Worm (Caenorhabditis elegans): ENCODE data around the gene srw-98.
"Not testable (repeated sequence)": the region's sequence is repeated elsewhere in the genome, so short reads cannot be mapped to it uniquely, and the experiment has no call there.

The srw-98 gene

DNA sequence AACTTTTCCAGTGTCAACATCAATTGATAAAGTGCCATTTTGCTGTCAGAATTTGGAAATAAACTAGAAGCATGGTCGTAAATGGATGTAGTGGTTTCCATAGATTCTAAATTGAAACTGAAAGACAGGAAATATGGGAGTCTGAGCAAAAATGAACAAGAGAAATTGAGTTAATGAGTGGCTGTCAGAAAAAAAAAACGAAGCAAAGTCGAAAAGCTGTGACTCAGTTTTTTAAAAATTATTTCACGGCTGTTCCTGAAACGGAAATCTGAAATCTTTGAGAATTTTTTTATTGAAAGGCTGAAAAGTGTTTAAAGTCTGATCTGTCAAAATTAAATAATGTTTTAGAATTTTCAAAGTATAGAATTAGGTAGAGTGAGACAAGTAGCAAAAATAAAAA is at the start of gene srw-98:
Gene srw-98 (minus strand): TSS at position 101 of the 400 bp plus-strand sequence.
- TF ChIP-seq unc-62 (GFP tag; optimal IDR thresholded peaks at IDR 0.05): no peak

- no peak for TF ChIP-seq unc-62 (GFP tag; optimal IDR thresholded peaks at IDR 0.05)
Measured at ce11 chrV:1725353-1725752, 47.2 kb upstream of the srw-98 start, which contains the start of gene sri-27. Gene sri-27 (plus strand): TSS chrV:1725653.

ce11 chrV:1721966-1722365 is 43.8 kb upstream of the srw-98 start, which contains the start of gene srw-101:
Gene srw-101 (plus strand): TSS chrV:1722266.
- TF ChIP-seq unc-62 (GFP tag; optimal IDR thresholded peaks at IDR 0.05): no peak

ce11 chrV:1719927-1720326 is 41.8 kb upstream of the srw-98 start, which contains the start of gene srw-102:
Gene srw-102 (plus strand): TSS chrV:1720227.
- TF ChIP-seq unc-62 (GFP tag; optimal IDR thresholded peaks at IDR 0.05): no peak

- TF ChIP-seq unc-62 (GFP tag; optimal IDR thresholded peaks at IDR 0.05): no peak
Measured at ce11 chrV:1718232-1718631, 40.1 kb upstream of the srw-98 start.

ce11 chrV:1716892-1717291 is 38.8 kb upstream of the srw-98 start, which contains the start of gene srw-103:
Gene srw-103 (plus strand): TSS chrV:1717192.
- TF ChIP-seq unc-62 (GFP tag; optimal IDR thresholded peaks at IDR 0.05): no peak

DNA sequence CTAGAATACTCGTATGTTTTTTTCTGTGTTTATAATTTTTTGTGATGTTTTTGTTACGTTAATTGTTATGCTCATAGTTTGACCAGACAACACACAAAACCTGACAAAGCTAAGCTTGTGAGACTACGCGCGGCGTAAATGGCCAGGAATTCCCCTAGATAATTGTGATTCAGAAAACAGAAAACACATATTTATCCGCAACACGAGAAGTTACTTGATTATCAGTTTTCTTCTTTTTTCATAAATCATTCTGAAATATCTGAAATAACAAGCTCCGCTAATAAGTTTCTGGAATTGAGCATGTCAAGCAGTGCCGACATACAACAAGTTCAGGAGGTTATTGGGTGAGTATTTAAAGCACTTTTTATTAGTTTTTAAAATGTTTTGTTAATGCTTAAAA is 32.8 kb upstream of the srw-98 start, which contains the start of gene srw-100:
Gene srw-100 (plus strand): TSS at position 301 of the 400 bp plus-strand sequence.
- TF ChIP-seq unc-62 (GFP tag; optimal IDR thresholded peaks at IDR 0.05): no peak

- TF ChIP-seq unc-62 (GFP tag; optimal IDR thresholded peaks at IDR 0.05): no peak
Measured at ce11 chrV:1708441-1708840, 30.3 kb upstream of the srw-98 start, which contains the start of gene srw-99. Gene srw-99 (plus strand): TSS chrV:1708741.

DNA sequence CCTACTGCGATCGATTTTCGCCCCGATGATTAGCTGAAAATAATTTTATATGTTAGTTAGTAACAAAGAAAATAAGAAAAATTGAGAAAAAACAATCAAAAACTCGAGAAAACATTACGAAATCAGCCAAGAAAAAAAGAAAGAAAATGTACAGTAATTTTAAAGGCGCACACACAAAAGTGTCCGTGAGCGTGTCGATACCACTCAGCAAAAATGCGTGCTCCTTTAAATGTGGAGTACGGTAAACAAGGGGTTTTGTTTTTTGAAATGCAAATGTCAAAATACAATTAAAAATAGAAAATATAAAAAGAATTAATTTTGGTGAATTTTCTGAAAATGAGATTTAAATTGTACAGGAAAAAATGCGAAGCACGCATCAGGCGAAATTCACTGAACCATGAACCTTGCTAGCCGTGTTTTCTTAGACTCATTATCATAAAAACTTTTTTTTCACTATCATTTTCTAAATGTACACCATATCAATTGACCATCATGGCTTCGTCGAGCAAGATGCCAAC is 23.5 kb upstream of the srw-98 start, which contains the start of gene srw-90:
Gene srw-90 (plus strand): TSS at position 468 of the 518 bp plus-strand sequence.
- TF ChIP-seq unc-62 (GFP tag; optimal IDR thresholded peaks at IDR 0.05): no peak

ce11 chrV:1699228-1699795 is 21.2 kb upstream of the srw-98 start:
- no peak for TF ChIP-seq unc-62 (GFP tag; optimal IDR thresholded peaks at IDR 0.05)

- no peak for TF ChIP-seq unc-62 (GFP tag; optimal IDR thresholded peaks at IDR 0.05)
Measured at ce11 chrV:1698400-1698799, 20.3 kb upstream of the srw-98 start.

ce11 chrV:1693876-1694275 is 15.7 kb upstream of the srw-98 start, which contains the start of gene Y46H3C.7:
Gene Y46H3C.7 (minus strand): TSS chrV:1694022.
- TF ChIP-seq unc-62 (GFP tag; optimal IDR thresholded peaks at IDR 0.05): not testable (repeated sequence)

- not testable (repeated sequence) for TF ChIP-seq unc-62 (GFP tag; optimal IDR thresholded peaks at IDR 0.05)
Measured at ce11 chrV:1692494-1692893, 14.4 kb upstream of the srw-98 start, which contains the start of gene Y46H3C.5. Gene Y46H3C.5 (minus strand): TSS chrV:1692495.

ce11 chrV:1685328-1685727 is 7.2 kb upstream of the srw-98 start, which contains the start of gene srh-5:
Gene srh-5 (plus strand): TSS chrV:1685628.
- no peak for TF ChIP-seq unc-62 (GFP tag; optimal IDR thresholded peaks at IDR 0.05)

ce11 chrV:1682279-1682678 is 4.2 kb upstream of the srw-98 start, which contains the start of gene srh-3:
Gene srh-3 (plus strand): TSS chrV:1682579.
- no peak for TF ChIP-seq unc-62 (GFP tag; optimal IDR thresholded peaks at IDR 0.05)

ce11 chrV:1680770-1681169 is 2.6 kb upstream of the srw-98 start, which contains the start of gene srw-91:
Gene srw-91 (minus strand): TSS chrV:1680870.
- TF ChIP-seq unc-62 (GFP tag; optimal IDR thresholded peaks at IDR 0.05): no peak

- TF ChIP-seq unc-62 (GFP tag; optimal IDR thresholded peaks at IDR 0.05): no peak
Measured at ce11 chrV:1668216-1668615, 9.9 kb downstream of the srw-98 start, which contains the start of gene irld-42. Gene irld-42 (plus strand): TSS chrV:1668516.
